4 worm cellular contexts compared by ENCODE assay signal in genomic region chrIII:13061136-13061535, ce11.
A peak's percentile ranks its signal among the peaks of the same experiment; 100 is the strongest.
TF ChIP-seq lines count a peak whose summit lies in the region.

No protein-coding gene starts in this region.

TF ChIP-seq in whole organism, L2 larva, 48 proteins besides CTCF, POLR2A, EP300 and RAD21 (continued from another document):
- TF ChIP-seq nhr-23 (tag; optimal IDR thresholded peaks at IDR 0.05; lab: Kevin White, UChicago) (no peak), ama-1 (optimal IDR thresholded peaks at IDR 0.05; lab: Kevin White, UChicago) (peak; percentile 98), Y55F3AM.14 (GFP tag; optimal IDR thresholded peaks at IDR 0.05; lab: Kevin White, UChicago) (no peak), unc-55 (GFP tag; optimal IDR thresholded peaks at IDR 0.05; lab: Kevin White, UChicago) (peak; percentile 96), ceh-16 (tag; optimal IDR thresholded peaks at IDR 0.05; lab: Kevin White, UChicago) (peak; percentile 55), fos-1 (tag; optimal IDR thresholded peaks at IDR 0.05; lab: Kevin White, UChicago) (peak; percentile 87), peb-1 (tag; optimal IDR thresholded peaks at IDR 0.05; lab: Kevin White, UChicago) (no peak), gmeb-1 (tag; optimal IDR thresholded peaks at IDR 0.05; lab: Kevin White, UChicago) (peak; percentile 83), nhr-12 (tag; optimal IDR thresholded peaks at IDR 0.05; lab: Kevin White, UChicago) (no peak), ceh-82 (tag; optimal IDR thresholded peaks at IDR 0.05; lab: Kevin White, UChicago) (peak; percentile 35), alr-1 (tag; optimal IDR thresholded peaks at IDR 0.05; lab: Kevin White, UChicago) (peak; percentile 30), nhr-6 (tag; optimal IDR thresholded peaks at IDR 0.05; lab: Kevin White, UChicago) (peak; percentile 98), unc-39 (tag; optimal IDR thresholded peaks at IDR 0.05; lab: Kevin White, UChicago) (no peak), aly-2 (tag; optimal IDR thresholded peaks at IDR 0.05; lab: Kevin White, UChicago) (no peak), ZK546.5 (tag; optimal IDR thresholded peaks at IDR 0.05; lab: Kevin White, UChicago) (peak; percentile 47), blmp-1 (tag; optimal IDR thresholded peaks at IDR 0.05; lab: Kevin White, UChicago; ENCODE audit: insufficient read depth) (peak; percentile 64), skn-1 (tag; optimal IDR thresholded peaks at IDR 0.05; lab: Kevin White, UChicago) (peak; percentile 13), lin-13 (GFP tag; optimal IDR thresholded peaks at IDR 0.05; lab: Kevin White, UChicago) (peak; percentile 92), zag-1 (tag; optimal IDR thresholded peaks at IDR 0.05; lab: Kevin White, UChicago) (peak; percentile 91), C34F6.9 (tag; optimal IDR thresholded peaks at IDR 0.05; lab: Kevin White, UChicago) (peak; percentile 99), mbf-1 (tag; optimal IDR thresholded peaks at IDR 0.05; lab: Kevin White, UChicago) (no peak), ztf-4 (tag; optimal IDR thresholded peaks at IDR 0.05; lab: Kevin White, UChicago) (peak; percentile 96), egl-27 (tag; optimal IDR thresholded peaks at IDR 0.05; lab: Kevin White, UChicago) (peak; percentile 96), sma-3 (GFP tag; optimal IDR thresholded peaks at IDR 0.05; lab: Kevin White, UChicago) (peak; percentile 79), lsy-2 (tag; optimal IDR thresholded peaks at IDR 0.05; lab: Kevin White, UChicago) (peak; percentile 88 to 96), nhr-11 (tag; optimal IDR thresholded peaks at IDR 0.05; lab: Kevin White, UChicago) (no peak)

TF ChIP-seq in whole organism, L4 larva, 104 proteins besides CTCF, POLR2A, EP300 and RAD21 (continued from another document and continues in another):
- TF ChIP-seq ctbp-1 (GFP tag; IDR thresholded peaks at IDR 0.05; lab: Robert Waterston, UW), result peak; percentile 79
- peak; percentile 61 for TF ChIP-seq dpl-1 (GFP tag; optimal IDR thresholded peaks at IDR 0.05; lab: Kevin White, UChicago)
- TF ChIP-seq nhr-25 (tag; optimal IDR thresholded peaks at IDR 0.05; lab: Kevin White, UChicago; ENCODE audit: borderline replicate concordance, insufficient read depth), result peak; percentile 60
- TF ChIP-seq ama-1 (optimal IDR thresholded peaks at IDR 0.05; lab: Kevin White, UChicago), result peak; percentile 99
- TF ChIP-seq saeg-2 (GFP tag; IDR thresholded peaks at IDR 0.05; lab: Robert Waterston, UW), result 0 out of 2 replicates have a peak, but pooled peaks have one; percentile 9
- peak; percentile 79 for TF ChIP-seq mxl-3 (GFP tag; optimal IDR thresholded peaks at IDR 0.05; lab: Kevin White, UChicago)
- no peak for TF ChIP-seq tag-97 (GFP tag; IDR thresholded peaks at IDR 0.05; lab: Robert Waterston, UW)
- TF ChIP-seq lin-39 (tag; optimal IDR thresholded peaks at IDR 0.05; lab: Kevin White, UChicago), result peak; percentile 64
- TF ChIP-seq ZK546.5 (tag; optimal IDR thresholded peaks at IDR 0.05; lab: Kevin White, UChicago), result no peak
- no peak for TF ChIP-seq daf-8 (GFP tag; IDR thresholded peaks at IDR 0.05; lab: Robert Waterston, UW)
- no peak for TF ChIP-seq cey-2 (tag; optimal IDR thresholded peaks at IDR 0.05; lab: Kevin White, UChicago; ENCODE audit: borderline replicate concordance, insufficient read depth)
- TF ChIP-seq nhr-10 (tag; optimal IDR thresholded peaks at IDR 0.05; lab: Kevin White, UChicago), result peak; percentile 17
- TF ChIP-seq nhr-28 (tag; optimal IDR thresholded peaks at IDR 0.05; lab: Kevin White, UChicago), result peak; percentile 78
- peak; percentile 97 for TF ChIP-seq fkh-10 (GFP tag; optimal IDR thresholded peaks at IDR 0.05; lab: Kevin White, UChicago)
- TF ChIP-seq dve-1 (tag; optimal IDR thresholded peaks at IDR 0.05; lab: Kevin White, UChicago; ENCODE audit: insufficient read depth), result peak; percentile 97
- no peak for TF ChIP-seq madf-5 (GFP tag; IDR thresholded peaks at IDR 0.05; lab: Robert Waterston, UW)
- TF ChIP-seq lim-7 (GFP tag; IDR thresholded peaks at IDR 0.05; lab: Robert Waterston, UW), result no peak
- no peak for TF ChIP-seq F10B5.3 (tag; optimal IDR thresholded peaks at IDR 0.05; lab: Kevin White, UChicago)
- TF ChIP-seq ztf-7 (tag; optimal IDR thresholded peaks at IDR 0.05; lab: Kevin White, UChicago), result no peak
- no peak for TF ChIP-seq ceh-32 (tag; optimal IDR thresholded peaks at IDR 0.05; lab: Kevin White, UChicago; ENCODE audit: poor library complexity)
- no peak for TF ChIP-seq lir-3 (tag; optimal IDR thresholded peaks at IDR 0.05; lab: Kevin White, UChicago)
- TF ChIP-seq egl-43 (GFP tag; IDR thresholded peaks at IDR 0.05; lab: Robert Waterston, UW), result peak; percentile 26; the same call in 1 of the 2 replicates
- TF ChIP-seq nhr-111 (GFP tag; optimal IDR thresholded peaks at IDR 0.05; lab: Kevin White, UChicago), result no peak
- TF ChIP-seq mep-1 (tag; optimal IDR thresholded peaks at IDR 0.05; lab: Kevin White, UChicago), result peak; percentile 91
- peak in 1 of 2 experiments; percentile 47 for TF ChIP-seq daf-16 (GFP tag; optimal IDR thresholded peaks at IDR 0.05; lab: Kevin White, UChicago)
- TF ChIP-seq daf-16 (tag; optimal IDR thresholded peaks at IDR 0.05; lab: Kevin White, UChicago), result peak; percentile 79
- TF ChIP-seq tra-1 (GFP tag; IDR thresholded peaks at IDR 0.05; lab: Robert Waterston, UW), result peak; percentile 89
- TF ChIP-seq Y5F2A.4 (GFP tag; optimal IDR thresholded peaks at IDR 0.05; lab: Kevin White, UChicago), result no peak
- no peak for TF ChIP-seq gei-8 (GFP tag; optimal IDR thresholded peaks at IDR 0.05; lab: Kevin White, UChicago)
- no peak for TF ChIP-seq F49E8.2 (tag; optimal IDR thresholded peaks at IDR 0.05; lab: Kevin White, UChicago; ENCODE audit: borderline replicate concordance)
- no peak for TF ChIP-seq attf-4 (tag; optimal IDR thresholded peaks at IDR 0.05; lab: Kevin White, UChicago)
- no peak for TF ChIP-seq Y105C5A.15 (GFP tag; IDR thresholded peaks at IDR 0.05; lab: Robert Waterston, UW)
- TF ChIP-seq ceh-20 (GFP tag; IDR thresholded peaks at IDR 0.05; lab: Robert Waterston, UW), result peak; percentile 80
- peak; percentile 14; the same call in 1 of the 2 replicates for TF ChIP-seq lin-1 (GFP tag; IDR thresholded peaks at IDR 0.05; lab: Robert Waterston, UW)
- TF ChIP-seq aha-1 (tag; lab: Kevin White, UChicago), result peak; percentile 97
- no peak for TF ChIP-seq ceh-82 (tag; optimal IDR thresholded peaks at IDR 0.05; lab: Kevin White, UChicago)

TF ChIP-seq in whole organism, late embryonic, 69 proteins besides CTCF, POLR2A, EP300 and RAD21 (continued from another document and continues in another):
- TF ChIP-seq gmeb-2 (tag; optimal IDR thresholded peaks at IDR 0.05; lab: Kevin White, UChicago), result no peak
- no peak for TF ChIP-seq pqm-1 (tag; optimal IDR thresholded peaks at IDR 0.05; lab: Kevin White, UChicago)
- TF ChIP-seq pat-9 (tag; optimal IDR thresholded peaks at IDR 0.05; lab: Kevin White, UChicago), result no peak
- TF ChIP-seq lin-11 (tag; optimal IDR thresholded peaks at IDR 0.05; lab: Kevin White, UChicago), result no peak
- TF ChIP-seq T23F11.4 (GFP tag; optimal IDR thresholded peaks at IDR 0.05; lab: Kevin White, UChicago), result no peak
- peak; percentile 17 for TF ChIP-seq K09A11.1 (tag; optimal IDR thresholded peaks at IDR 0.05; lab: Kevin White, UChicago; ENCODE audit: insufficient read depth)
- no peak for TF ChIP-seq hlh-13 (GFP tag; optimal IDR thresholded peaks at IDR 0.05; lab: Kevin White, UChicago)
- no peak for TF ChIP-seq C38D4.7 (GFP tag; optimal IDR thresholded peaks at IDR 0.05; lab: Kevin White, UChicago)
- no peak for TF ChIP-seq pha-2 (tag; optimal IDR thresholded peaks at IDR 0.05; lab: Kevin White, UChicago)
- TF ChIP-seq ceh-19 (GFP tag; optimal IDR thresholded peaks at IDR 0.05; lab: Kevin White, UChicago), result no peak
- TF ChIP-seq tbx-2 (tag; optimal IDR thresholded peaks at IDR 0.05; lab: Kevin White, UChicago), result peak; percentile 52
- peak; percentile 95 for TF ChIP-seq ama-1 (optimal IDR thresholded peaks at IDR 0.05; lab: Kevin White, UChicago)
- no peak for TF ChIP-seq ceh-24 (tag; optimal IDR thresholded peaks at IDR 0.05; lab: Kevin White, UChicago)
- TF ChIP-seq ceh-2 (tag; optimal IDR thresholded peaks at IDR 0.05; lab: Kevin White, UChicago), result no peak
- TF ChIP-seq pha-4 (tag; optimal IDR thresholded peaks at IDR 0.05; lab: Kevin White, UChicago), result no peak
- no peak for TF ChIP-seq elt-4 (tag; optimal IDR thresholded peaks at IDR 0.05; lab: Kevin White, UChicago)
- no peak for TF ChIP-seq ceh-45 (GFP tag; IDR thresholded peaks at IDR 0.05; lab: Robert Waterston, UW)
- TF ChIP-seq ceh-22 (tag; optimal IDR thresholded peaks at IDR 0.05; lab: Kevin White, UChicago), result no peak
- TF ChIP-seq unc-86 (tag; optimal IDR thresholded peaks at IDR 0.05; lab: Kevin White, UChicago), result no peak
- no peak for TF ChIP-seq hlh-15 (tag; optimal IDR thresholded peaks at IDR 0.05; lab: Kevin White, UChicago)
- no peak for TF ChIP-seq ceh-34 (tag; optimal IDR thresholded peaks at IDR 0.05; lab: Kevin White, UChicago)
- no peak for TF ChIP-seq nhr-232 (tag; optimal IDR thresholded peaks at IDR 0.05; lab: Kevin White, UChicago)
- TF ChIP-seq sox-4 (tag; optimal IDR thresholded peaks at IDR 0.05; lab: Kevin White, UChicago), result no peak
- no peak for TF ChIP-seq madf-2 (tag; optimal IDR thresholded peaks at IDR 0.05; lab: Kevin White, UChicago)
- TF ChIP-seq ztf-16 (tag; optimal IDR thresholded peaks at IDR 0.05; lab: Kevin White, UChicago), result no peak
- no peak for TF ChIP-seq F13H6.1 (tag; optimal IDR thresholded peaks at IDR 0.05; lab: Kevin White, UChicago)
- peak; percentile 44 for TF ChIP-seq eyg-1 (tag; optimal IDR thresholded peaks at IDR 0.05; lab: Kevin White, UChicago)
- TF ChIP-seq che-1 (tag; optimal IDR thresholded peaks at IDR 0.05; lab: Kevin White, UChicago), result no peak
- TF ChIP-seq ceh-9 (tag; optimal IDR thresholded peaks at IDR 0.05; lab: Kevin White, UChicago), result no peak
- peak; percentile 88 for TF ChIP-seq dve-1 (tag; optimal IDR thresholded peaks at IDR 0.05; lab: Kevin White, UChicago)
- TF ChIP-seq npax-4 (tag; optimal IDR thresholded peaks at IDR 0.05; lab: Kevin White, UChicago), result no peak
- no peak for TF ChIP-seq ets-4 (tag; optimal IDR thresholded peaks at IDR 0.05; lab: Kevin White, UChicago)
- no peak for TF ChIP-seq ceh-48 (tag; optimal IDR thresholded peaks at IDR 0.05; lab: Kevin White, UChicago)
- TF ChIP-seq syd-9 (tag; optimal IDR thresholded peaks at IDR 0.05; lab: Kevin White, UChicago), result no peak
- no peak for TF ChIP-seq fax-1 (tag; optimal IDR thresholded peaks at IDR 0.05; lab: Kevin White, UChicago)
- TF ChIP-seq nfya-1 (tag; optimal IDR thresholded peaks at IDR 0.05; lab: Kevin White, UChicago), result peak; percentile 82
- no peak for TF ChIP-seq sdc-2 (tag; optimal IDR thresholded peaks at IDR 0.05; lab: Kevin White, UChicago)
- TF ChIP-seq hlh-8 (tag; optimal IDR thresholded peaks at IDR 0.05; lab: Kevin White, UChicago), result no peak
- TF ChIP-seq ceh-31 (tag; optimal IDR thresholded peaks at IDR 0.05; lab: Kevin White, UChicago), result peak; percentile 83
- no peak for TF ChIP-seq ceh-30 (tag; optimal IDR thresholded peaks at IDR 0.05; lab: Kevin White, UChicago)
- TF ChIP-seq unc-3 (GFP tag; conservative IDR thresholded peaks at IDR 0.05; lab: Robert Waterston, UW), result no peak
- peak; percentile 19 for TF ChIP-seq unc-3 (tag; optimal IDR thresholded peaks at IDR 0.05; lab: Kevin White, UChicago)

TF ChIP-seq in whole organism, mixed stage, embryonic, 35 proteins besides CTCF, POLR2A, EP300 and RAD21 (continued from another document):
- TF ChIP-seq ceh-83 (GFP tag; optimal IDR thresholded peaks at IDR 0.05; lab: Kevin White, UChicago), result no peak
- TF ChIP-seq unc-120 (tag; optimal IDR thresholded peaks at IDR 0.05; lab: Kevin White, UChicago; ENCODE audit: poor library complexity, severe bottlenecking), result peak; percentile 35
